Worm (Caenorhabditis elegans) whole organism, late embryonic: ENCODE results near the gene K02E11.10.

Experiments used
- C38D4.7 ChIP-seq: fragments of 200-800 bp; sonication (Bioruptor generic); optimal IDR thresholded peaks from 2 replicates; lab custom pipeline; 2018; ENCODE audit warnings: mild to moderate bottlenecking, missing genetic modification characterization, moderate library complexity, missing compliant biosample characterization
- F13H6.1 ChIP-seq: sonication (generic microtip); optimal IDR thresholded peaks from 2 replicates; lab custom pipeline; 2016; ENCODE audit warnings: missing genetic modification characterization, missing compliant biosample characterization
- K02D7.2 ChIP-seq: sonication (generic microtip); optimal IDR thresholded peaks from 2 replicates; lab custom pipeline; 2017; ENCODE audit warnings: mild to moderate bottlenecking, missing genetic modification characterization, missing compliant biosample characterization
- T23F11.4 ChIP-seq: fragments of 200-800 bp; sonication (Bioruptor generic); optimal IDR thresholded peaks from 2 replicates; lab custom pipeline; 2018; ENCODE audit warnings: mild to moderate bottlenecking, missing genetic modification characterization, missing compliant biosample characterization
- ahr-1 ChIP-seq: sonication (generic microtip); optimal IDR thresholded peaks from 2 replicates; lab custom pipeline; 2016; ENCODE audit warnings: missing genetic modification characterization, missing compliant biosample characterization
- ama-1 ChIP-seq: fragments of 150-350 bp; optimal IDR thresholded peaks from 2 replicates; lab custom pipeline; 2014
- ceh-14 ChIP-seq: sonication (generic microtip); optimal IDR thresholded peaks from 2 replicates; lab custom pipeline; 2016; ENCODE audit warnings: missing genotype, missing genetic modification characterization, missing compliant biosample characterization
- ceh-18 ChIP-seq: sonication (generic microtip); optimal IDR thresholded peaks from 2 replicates; lab custom pipeline; 2016; ENCODE audit warnings: missing genetic modification characterization, missing compliant biosample characterization
- ceh-2 ChIP-seq: sonication (generic microtip); optimal IDR thresholded peaks from 2 replicates; lab custom pipeline; 2016; ENCODE audit warnings: missing genotype, missing genetic modification characterization, missing compliant biosample characterization
- ceh-34 ChIP-seq: sonication (generic microtip); optimal IDR thresholded peaks from 2 replicates; lab custom pipeline; 2016; ENCODE audit warnings: mild to moderate bottlenecking, missing genetic modification characterization, missing compliant biosample characterization
- ceh-48 ChIP-seq: sonication (generic microtip); optimal IDR thresholded peaks from 2 replicates; lab custom pipeline; 2016; ENCODE audit warnings: missing genetic modification characterization, inconsistent platforms, missing compliant biosample characterization
- ceh-6 ChIP-seq: fragments of 200-800 bp; sonication (Bioruptor generic); optimal IDR thresholded peaks from 2 replicates; lab custom pipeline; 2018; ENCODE audit warnings: mild to moderate bottlenecking, missing genetic modification characterization, missing compliant biosample characterization
- dve-1 ChIP-seq: sonication (generic microtip); optimal IDR thresholded peaks from 2 replicates; lab custom pipeline; 2017; ENCODE audit warnings: antibody characterized with exemption, mild to moderate bottlenecking, missing genetic modification characterization, missing compliant biosample characterization
- elt-4 ChIP-seq: sonication (generic microtip); optimal IDR thresholded peaks from 2 replicates; lab custom pipeline; 2016; ENCODE audit warnings: missing genetic modification characterization, missing compliant biosample characterization
- fax-1 ChIP-seq: sonication (generic microtip); optimal IDR thresholded peaks from 2 replicates; lab custom pipeline; 2016; ENCODE audit warnings: missing genotype, missing genetic modification characterization, missing compliant biosample characterization
- fkh-10 ChIP-seq: fragments of 150-350 bp; optimal IDR thresholded peaks from 2 replicates; lab custom pipeline; 2014; ENCODE audit warnings: missing biosample characterization, missing genetic modification reagents, missing genetic modification characterization
- hlh-6 ChIP-seq: sonication (generic microtip); optimal IDR thresholded peaks from 2 replicates; lab custom pipeline; 2016; ENCODE audit warnings: missing genotype, missing genetic modification characterization, missing compliant biosample characterization
- lin-11 ChIP-seq: fragments of 200-800 bp; sonication (Bioruptor generic); optimal IDR thresholded peaks from 2 replicates; lab custom pipeline; 2018; ENCODE audit warnings: mild to moderate bottlenecking, missing genetic modification characterization, missing compliant biosample characterization
- nfya-1 ChIP-seq: sonication (generic microtip); optimal IDR thresholded peaks from 2 replicates; lab custom pipeline; 2017; ENCODE audit warnings: missing genetic modification characterization, mild to moderate bottlenecking, missing compliant biosample characterization, antibody characterized with exemption, moderate library complexity
- nhr-11 ChIP-seq: fragments of 150-350 bp; optimal IDR thresholded peaks from 2 replicates; lab custom pipeline; 2014; ENCODE audit warnings: missing biosample characterization, missing genetic modification characterization
- nhr-232 ChIP-seq: sonication (generic microtip); optimal IDR thresholded peaks from 2 replicates; lab custom pipeline; 2016; ENCODE audit warnings: missing genetic modification characterization, missing compliant biosample characterization
- odd-2 ChIP-seq: sonication (generic microtip); optimal IDR thresholded peaks from 2 replicates; lab custom pipeline; 2017; ENCODE audit warnings: antibody characterized with exemption, mild to moderate bottlenecking, missing genetic modification characterization, missing compliant biosample characterization
- pag-3 ChIP-seq: sonication (generic microtip); optimal IDR thresholded peaks from 2 replicates; lab custom pipeline; 2016; ENCODE audit warnings: missing compliant biosample characterization, missing genetic modification characterization, borderline replicate concordance
- pha-2 ChIP-seq: sonication (generic microtip); optimal IDR thresholded peaks from 2 replicates; lab custom pipeline; 2017; ENCODE audit warnings: mild to moderate bottlenecking, missing genetic modification characterization, missing compliant biosample characterization
- pha-4 ChIP-seq: fragments of 150-350 bp; optimal IDR thresholded peaks from 2 replicates; lab custom pipeline; 2018; ENCODE audit warnings: missing biosample characterization, missing genetic modification reagents, missing genetic modification characterization
- pqm-1 ChIP-seq: sonication (generic microtip); optimal IDR thresholded peaks from 2 replicates; lab custom pipeline; 2016; ENCODE audit warnings: missing genetic modification characterization, missing compliant biosample characterization
- rnt-1 ChIP-seq: sonication (generic microtip); optimal IDR thresholded peaks from 2 replicates; lab custom pipeline; 2016; ENCODE audit warnings: missing genetic modification characterization, missing compliant biosample characterization
- sox-2 ChIP-seq: fragments of 200-800 bp; sonication (Bioruptor generic); IDR thresholded peaks from 2 replicates; pipeline ENCODE4 v1.3.6; 2022; ENCODE audit warnings: missing genetic modification reagents, missing genetic modification characterization, missing compliant biosample characterization
- syd-9 ChIP-seq: sonication (generic microtip); optimal IDR thresholded peaks from 2 replicates; lab custom pipeline; 2016; ENCODE audit warnings: mild to moderate bottlenecking, missing genetic modification characterization, moderate library complexity, missing compliant biosample characterization
- ttx-3 ChIP-seq: sonication (generic microtip); optimal IDR thresholded peaks from 2 replicates; lab custom pipeline; 2016; ENCODE audit warnings: missing genetic modification reagents, missing genetic modification characterization, missing compliant biosample characterization
- unc-3 ChIP-seq, 2 experiments: fragments of 200-800 bp in 1 of 2; sonication (Bioruptor generic) in 1 of 2; sonication (generic microtip) in 1 of 2; conservative IDR thresholded peaks in 1 of 2; optimal IDR thresholded peaks in 1 of 2; 2 replicates each; pipeline versions ENCODE4 v1.3.6 to Lab custom; 2016 to 2022; ENCODE audit warnings: missing compliant biosample characterization in 2 of 2, missing genetic modification characterization in 2 of 2, missing genetic modification reagents in 1 of 2
- zip-5 ChIP-seq: sonication (generic microtip); optimal IDR thresholded peaks from 2 replicates; lab custom pipeline; 2016; ENCODE audit warnings: missing genetic modification characterization, missing compliant biosample characterization

The K02E11.10 gene

DNA sequence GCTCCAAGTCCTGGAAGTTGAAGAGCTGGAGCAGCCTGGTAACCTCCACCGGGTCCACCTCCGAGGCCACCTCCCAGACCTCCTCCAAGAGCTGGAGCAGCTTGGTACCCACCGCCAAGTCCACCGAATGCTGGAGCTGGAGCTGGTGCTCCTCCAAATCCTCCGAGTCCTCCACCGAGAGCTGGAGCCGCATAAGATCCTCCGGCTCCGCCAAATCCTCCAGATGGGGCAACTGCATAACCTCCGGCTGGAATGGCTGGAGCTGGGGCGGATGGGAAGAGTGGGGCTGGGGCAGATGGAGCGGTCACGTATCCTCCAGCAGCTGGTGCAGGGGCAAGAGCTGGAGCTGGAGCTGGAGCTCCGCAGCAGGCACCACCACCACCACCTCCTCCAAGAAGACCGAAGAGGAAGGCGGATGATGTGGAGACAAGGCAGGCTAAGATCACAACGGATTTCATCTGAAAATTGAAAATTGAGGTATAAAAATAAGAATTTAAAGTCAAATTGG, at the start of gene K02E11.10:
Gene K02E11.10 (minus strand): TSS at position 458 of the 508 bp plus-strand sequence.
- TF ChIP-seq hlh-6 (tag; lab: Kevin White, UChicago) (no peak), T23F11.4 (GFP tag; lab: Kevin White, UChicago) (peak; percentile 4), ceh-18 (tag; lab: Kevin White, UChicago) (no peak), fkh-10 (GFP tag; lab: Kevin White, UChicago) (no peak), ama-1 (lab: Kevin White, UChicago) (no peak), fax-1 (no peak), C38D4.7 (GFP tag; lab: Kevin White, UChicago) (no peak), ceh-14 (tag; lab: Kevin White, UChicago) (no peak), elt-4 (tag; lab: Kevin White, UChicago) (peak; percentile 63)

DNA sequence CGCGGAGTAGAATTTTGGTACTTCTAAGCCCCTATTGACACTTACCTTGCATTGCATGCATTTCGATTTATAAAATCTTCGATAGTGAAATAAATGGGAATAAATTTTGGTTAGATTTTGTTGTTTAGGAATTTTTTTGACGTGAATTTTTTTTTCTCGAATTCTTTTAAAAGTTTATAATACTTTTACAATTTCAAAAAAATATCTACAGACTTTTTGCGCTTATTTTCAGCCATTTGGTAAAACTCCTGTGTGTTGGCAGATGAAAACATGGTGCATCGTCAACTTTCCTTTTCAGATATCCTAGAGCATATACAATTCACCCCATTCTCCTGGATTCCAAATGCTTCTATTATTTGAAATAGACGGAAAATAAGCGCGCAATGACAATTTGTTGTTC, 49.7 kb upstream of the K02E11.10 start, which contains the start of gene F14D7.18:
Gene F14D7.18 (minus strand): TSS at position 101 of the 400 bp plus-strand sequence.
- TF ChIP-seq ceh-6 (GFP tag; lab: Kevin White, UChicago) (no peak), hlh-6 (tag; lab: Kevin White, UChicago) (no peak), pqm-1 (tag; lab: Kevin White, UChicago) (no peak), nfya-1 (tag; lab: Kevin White, UChicago) (no peak), nhr-11 (tag; lab: Kevin White, UChicago) (no peak), zip-5 (no peak), odd-2 (tag; lab: Kevin White, UChicago) (no peak)

DNA sequence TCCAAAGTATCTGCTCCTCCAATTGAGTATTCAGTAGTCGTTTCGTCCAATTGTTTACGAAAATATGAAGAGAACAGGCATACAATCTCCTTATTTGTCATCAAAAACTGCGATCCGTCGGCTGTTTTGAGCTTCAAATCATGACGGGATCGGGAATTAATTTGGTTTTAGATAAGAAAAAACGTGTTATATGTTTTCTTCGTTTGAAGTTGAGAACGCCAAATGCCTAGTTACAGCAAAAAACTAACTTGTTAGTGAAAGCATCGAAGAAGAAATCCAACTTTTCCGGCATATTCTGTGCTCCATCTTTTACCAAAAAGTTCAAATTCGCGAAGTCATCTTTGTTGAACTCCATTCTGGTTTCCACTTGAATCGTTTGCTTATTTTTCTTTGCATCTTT, 48.4 kb upstream of the K02E11.10 start, which contains the start of gene F14D7.1:
Gene F14D7.1 (minus strand): TSS at position 101 of the 400 bp plus-strand sequence.
- TF ChIP-seq ceh-48: no peak
- no peak for TF ChIP-seq pag-3 (tag; lab: Kevin White, UChicago)
- TF ChIP-seq sox-2 (GFP tag; lab: Robert Waterston, UW): no peak
- TF ChIP-seq elt-4 (tag; lab: Kevin White, UChicago): no peak
- TF ChIP-seq unc-3 (GFP tag; conservative IDR thresholded peaks at IDR 0.05; lab: Robert Waterston, UW): no peak
- no peak for TF ChIP-seq unc-3 (tag; optimal IDR thresholded peaks at IDR 0.05; lab: Kevin White, UChicago)
- no peak for TF ChIP-seq pha-4
- no peak for TF ChIP-seq ceh-14 (tag; lab: Kevin White, UChicago)
- TF ChIP-seq dve-1 (tag; lab: Kevin White, UChicago): no peak
- TF ChIP-seq rnt-1: no peak
- TF ChIP-seq ttx-3 (tag; lab: Kevin White, UChicago): no peak
- TF ChIP-seq, all 69 proteins: peak for 0

DNA sequence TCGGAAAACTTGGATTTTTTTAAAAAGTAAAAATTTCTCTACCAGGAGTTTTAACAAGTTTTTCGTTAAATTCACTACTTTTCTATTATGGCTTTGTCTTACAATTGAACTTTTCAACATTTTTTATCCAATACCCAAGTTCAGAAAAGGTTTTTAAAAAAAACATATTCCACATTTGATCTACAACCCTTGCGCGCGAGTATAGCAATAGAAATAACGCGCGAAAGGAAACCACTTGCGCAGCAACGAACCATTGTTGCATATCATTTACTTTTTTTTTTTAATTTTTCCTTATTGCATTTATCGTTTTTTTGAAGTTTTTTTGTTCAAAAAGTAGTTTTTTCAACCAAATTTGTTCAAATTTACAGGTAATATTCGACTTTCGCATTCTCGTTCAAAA, 44.9 kb upstream of the K02E11.10 start, which contains the start of gene F40G12.11:
Gene F40G12.11 (plus strand): TSS at position 369 of the 400 bp plus-strand sequence.
- TF ChIP-seq F13H6.1: no peak
- TF ChIP-seq, all 69 proteins: peak for 0

DNA sequence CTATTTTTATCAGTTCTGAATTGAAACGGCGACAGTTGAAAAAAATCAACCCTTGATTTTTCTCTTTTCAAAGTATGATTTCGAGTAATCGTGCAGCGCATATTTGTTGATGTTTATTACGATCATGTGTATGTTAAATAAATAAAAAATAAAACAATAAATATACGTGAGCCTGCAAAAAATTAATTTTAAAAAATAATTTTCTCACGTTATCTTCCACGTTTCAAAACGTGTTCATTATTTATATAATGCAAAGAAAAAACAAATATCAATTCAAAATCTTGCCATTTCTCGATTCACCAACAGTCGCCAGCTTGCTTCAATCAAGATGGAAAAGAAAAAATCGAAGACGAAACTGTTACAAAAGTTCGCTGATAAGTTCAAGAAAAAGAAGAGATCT, 42.3 kb upstream of the K02E11.10 start, which contains the start of gene F40G12.10:
Gene F40G12.10 (plus strand): TSS at position 301 of the 400 bp plus-strand sequence.
- TF ChIP-seq ceh-34 (tag; lab: Kevin White, UChicago) (no peak), ama-1 (lab: Kevin White, UChicago) (no peak), ceh-2 (tag; lab: Kevin White, UChicago) (no peak), K02D7.2 (tag; lab: Kevin White, UChicago) (no peak), ceh-6 (GFP tag; lab: Kevin White, UChicago) (no peak), pha-2 (no peak), lin-11 (tag; lab: Kevin White, UChicago) (no peak), ahr-1 (no peak), nhr-232 (tag; lab: Kevin White, UChicago) (no peak), F13H6.1 (no peak), fax-1 (no peak), syd-9 (tag; lab: Kevin White, UChicago) (no peak)
- TF ChIP-seq, all 69 proteins: peak for 0
